Fruit fly (Drosophila melanogaster): ENCODE results near the gene Irp-1A.

The Irp-1A gene

DNA sequence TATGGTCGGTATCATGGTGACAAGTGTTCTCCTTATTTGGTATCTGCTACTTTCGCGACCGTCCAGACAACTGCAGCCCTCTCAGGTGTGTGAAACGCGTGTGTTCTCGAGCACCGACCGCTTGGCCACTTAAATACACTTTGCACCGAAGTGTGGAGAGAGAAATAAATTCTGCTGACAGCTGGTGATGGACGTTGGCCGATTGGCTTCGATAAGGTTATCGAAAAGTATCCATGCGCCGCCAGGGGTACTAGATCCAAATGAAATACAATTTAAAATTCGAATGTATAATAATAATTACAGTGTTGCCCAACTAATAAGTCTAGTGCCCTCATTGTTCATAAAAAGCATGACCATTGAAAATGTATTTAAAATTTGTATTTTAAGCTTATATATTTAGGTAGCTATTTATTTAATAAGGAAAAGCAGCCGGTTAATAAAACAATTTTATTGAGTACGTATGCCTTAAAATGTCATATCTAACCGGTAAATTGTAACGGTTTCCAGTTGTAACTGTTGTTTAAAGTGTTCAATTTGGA, 38.0 kb downstream of the Irp-1A start, which contains the start of the genes Gclm and CG17625 (continued):
- TF ChIP-seq CG14965 (GFP tag; optimal IDR thresholded peaks at IDR 0.05; ENCODE audit: borderline replicate concordance) (no peak), CG15514 (GFP tag; optimal IDR thresholded peaks at IDR 0.05) (peak; percentile 83), CG6654 (GFP tag; optimal IDR thresholded peaks at IDR 0.05) (no peak), cas (GFP tag; IDR thresholded peaks at IDR 0.05) (no peak), peb (GFP tag; IDR thresholded peaks at IDR 0.05) (peak; percentile 36; the same call in 1 of the 2 replicates), ham (GFP tag; IDR thresholded peaks at IDR 0.05) (no peak), ase (GFP tag; IDR thresholded peaks at IDR 0.05) (peak; percentile 33; the same call in 1 of the 3 replicates), NC2β (GFP tag; optimal IDR thresholded peaks at IDR 0.05) (peak; percentile 4), dimm (GFP tag; IDR thresholded peaks at IDR 0.05) (no peak), kay (GFP tag; optimal IDR thresholded peaks at IDR 0.05) (peak; percentile 41), chm (GFP tag; IDR thresholded peaks at IDR 0.05) (peak; percentile 66; the same call in 1 of the 2 replicates), trh (GFP tag; optimal IDR thresholded peaks at IDR 0.05) (no peak), sima (GFP tag; optimal IDR thresholded peaks at IDR 0.05) (no peak), CG18599 (GFP tag; optimal IDR thresholded peaks at IDR 0.05) (peak; percentile 63), knrl (GFP tag; IDR thresholded peaks at IDR 0.05; ENCODE audit: partially characterized antibody) (peak; percentile 79), croc (GFP tag; conservative IDR thresholded peaks at IDR 0.05) (no peak), CG8944 (GFP tag; optimal IDR thresholded peaks at IDR 0.05) (no peak), TFAM (GFP tag; optimal IDR thresholded peaks at IDR 0.05) (no peak), zen2 (GFP tag; IDR thresholded peaks at IDR 0.05; ENCODE audit: partially characterized antibody) (peak; percentile 65), vfl (GFP tag; optimal IDR thresholded peaks at IDR 0.05) (peak; percentile 26), CG4820 (GFP tag; optimal IDR thresholded peaks at IDR 0.05) (no peak), CG18011 (GFP tag; optimal IDR thresholded peaks at IDR 0.05) (no peak), CG9609 (GFP tag; optimal IDR thresholded peaks at IDR 0.05) (peak; percentile 8), phol (tag; optimal IDR thresholded peaks at IDR 0.05) (peak; percentile 60), Aef1 (GFP tag; IDR thresholded peaks at IDR 0.05) (peak; percentile 41), dysf (GFP tag; IDR thresholded peaks at IDR 0.05) (peak; percentile 56; the same call in 2 of the 3 replicates), D19B (GFP tag; optimal IDR thresholded peaks at IDR 0.05) (no peak), CG10979 (tag; optimal IDR thresholded peaks at IDR 0.05) (peak; percentile 36), hkb (optimal IDR thresholded peaks at IDR 0.05) (no peak), hkb (GFP tag; IDR thresholded peaks at IDR 0.05) (peak; percentile 44; the same call in 1 of the 2 replicates), C15 (GFP tag; IDR thresholded peaks at IDR 0.05) (no peak), CG9817 (tag; optimal IDR thresholded peaks at IDR 0.05) (peak; percentile 55), CG11398 (GFP tag; optimal IDR thresholded peaks at IDR 0.05) (no peak), Sry-β (GFP tag; optimal IDR thresholded peaks at IDR 0.05) (no peak), CG2120 (GFP tag; optimal IDR thresholded peaks at IDR 0.05) (peak; percentile 78), Dek (tag; optimal IDR thresholded peaks at IDR 0.05) (peak; percentile 32), CG32532 (GFP tag; IDR thresholded peaks at IDR 0.05) (peak; percentile 66), CG4730 (GFP tag; IDR thresholded peaks at IDR 0.05) (no peak), ken (GFP tag; IDR thresholded peaks at IDR 0.05) (peak; percentile 14; the same call in 1 of the 3 replicates), CG17802 (tag; optimal IDR thresholded peaks at IDR 0.05) (no peak), CG8388 (GFP tag; optimal IDR thresholded peaks at IDR 0.05) (peak; percentile 38), toy (GFP tag; IDR thresholded peaks at IDR 0.05) (0 out of 2 replicates have a peak, but pooled peaks have one; percentile 10), z (GFP tag; IDR thresholded peaks at IDR 0.05) (no peak), CG17912 (GFP tag; optimal IDR thresholded peaks at IDR 0.05) (no peak), Ssrp (tag; optimal IDR thresholded peaks at IDR 0.05) (peak; percentile 39), caup (GFP tag; optimal IDR thresholded peaks at IDR 0.05; ENCODE audit: severe bottlenecking) (peak; percentile 60), dmrt11E (tag; optimal IDR thresholded peaks at IDR 0.05) (peak; percentile 38), CG10267 (tag; optimal IDR thresholded peaks at IDR 0.05) (peak; percentile 90), CG10321 (GFP tag; IDR thresholded peaks at IDR 0.05) (0 out of 2 replicates have a peak, but pooled peaks have one; percentile 44), fu2 (GFP tag; optimal IDR thresholded peaks at IDR 0.05) (peak; percentile 14)
